Fruit fly (Drosophila melanogaster) whole organism, embryonic: ENCODE results near the gene CG1971.

Experiments
- Aef1 ChIP-seq: fragments of 200-800 bp; sonication (Bioruptor generic); IDR thresholded peaks from 3 replicates; pipeline ENCODE4 v1.3.6; 2022; ENCODE audit warnings: missing biosample characterization, missing genetic modification characterization
- Asciz ChIP-seq: fragments of 200-800 bp; sonication (Bioruptor generic); optimal IDR thresholded peaks from 2 replicates; lab custom pipeline; 2017; ENCODE audit warnings: missing biosample characterization, mild to moderate bottlenecking, missing genetic modification characterization, missing genetic modification reagents
- Atf3 ChIP-seq: fragments of 200-800 bp; sonication (Bioruptor generic); optimal IDR thresholded peaks from 3 replicates; lab custom pipeline; 2016; ENCODE audit warnings: missing biosample characterization, missing genetic modification characterization
- Blimp-1 ChIP-seq: fragments of 200-800 bp; sonication (Bioruptor generic); optimal IDR thresholded peaks from 3 replicates; lab custom pipeline; 2018; ENCODE audit warnings: missing biosample characterization, missing genetic modification characterization, mild to moderate bottlenecking, moderate library complexity, missing genetic modification reagents
- CG10431 ChIP-seq: fragments of 200-800 bp; sonication (Bioruptor generic); optimal IDR thresholded peaks from 3 replicates; lab custom pipeline; 2018; ENCODE audit warnings: missing biosample characterization, mild to moderate bottlenecking, missing genetic modification characterization
- CG11695 ChIP-seq: fragments of 200-800 bp; sonication (Bioruptor generic); IDR thresholded peaks from 3 replicates; pipeline ENCODE4 v1.3.6; 2022; ENCODE audit warnings: missing biosample characterization, missing genetic modification characterization
- CG12155 ChIP-seq: fragments of 200-800 bp; sonication (Bioruptor generic); optimal IDR thresholded peaks from 3 replicates; lab custom pipeline; 2016; ENCODE audit warnings: missing biosample characterization, missing genetic modification characterization
- CG13287 ChIP-seq: fragments of 200-800 bp; sonication (Bioruptor generic); IDR thresholded peaks from 2 replicates; pipeline ENCODE4 v1.3.6; 2022; ENCODE audit warnings: missing biosample characterization, missing genetic modification characterization; ENCODE audit not compliant: partially characterized antibody
- CG14050 ChIP-seq: fragments of 200-800 bp; sonication (Bioruptor generic); IDR thresholded peaks from 3 replicates; pipeline ENCODE4 v1.3.6; 2022; ENCODE audit warnings: missing biosample characterization, missing genetic modification characterization
- CG15011 ChIP-seq: fragments of 200-800 bp; sonication (Bioruptor generic); optimal IDR thresholded peaks from 3 replicates; lab custom pipeline; 2018; ENCODE audit warnings: missing biosample characterization, mild to moderate bottlenecking, missing genetic modification characterization
- CG15514 ChIP-seq: fragments of 200-800 bp; sonication (Bioruptor generic); optimal IDR thresholded peaks from 3 replicates; lab custom pipeline; 2017; ENCODE audit warnings: missing biosample characterization, missing genetic modification characterization, mild to moderate bottlenecking, moderate library complexity, missing genetic modification reagents
- CG1602 ChIP-seq: fragments of 200-800 bp; sonication (Bioruptor generic); optimal IDR thresholded peaks from 3 replicates; lab custom pipeline; 2016; ENCODE audit warnings: missing biosample characterization, missing genetic modification characterization
- CG16779 ChIP-seq: fragments of 200-800 bp; sonication (Bioruptor generic); IDR thresholded peaks from 2 replicates; pipeline ENCODE4 v1.3.6; 2022; ENCODE audit warnings: missing biosample characterization, missing genetic modification characterization
- CG18262 ChIP-seq: fragments of 200-800 bp; optimal IDR thresholded peaks from 3 replicates; lab custom pipeline; 2019; ENCODE audit warnings: missing biosample characterization, mild to moderate bottlenecking, missing genetic modification characterization, moderate library complexity
- CG1832 ChIP-seq: fragments of 200-800 bp; sonication (Bioruptor generic); optimal IDR thresholded peaks from 2 replicates; lab custom pipeline; 2017; ENCODE audit warnings: missing biosample characterization, mild to moderate bottlenecking, missing genetic modification characterization, inconsistent platforms
- CG18599 ChIP-seq: fragments of 200-800 bp; sonication (Bioruptor generic); optimal IDR thresholded peaks from 3 replicates; lab custom pipeline; 2017; ENCODE audit warnings: missing biosample characterization, missing genetic modification characterization, mild to moderate bottlenecking, moderate library complexity, missing genetic modification reagents
- CG4854 ChIP-seq: fragments of 200-800 bp; sonication (Bioruptor generic); optimal IDR thresholded peaks from 2 replicates; lab custom pipeline; 2016; ENCODE audit warnings: missing biosample characterization, missing genetic modification characterization, inconsistent platforms
- CG6791 ChIP-seq: fragments of 200-800 bp; sonication (Bioruptor generic); IDR thresholded peaks from 3 replicates; pipeline ENCODE4 v1.3.6; 2022; ENCODE audit warnings: missing biosample characterization, missing genetic modification characterization; ENCODE audit not compliant: partially characterized antibody
- CG8478 ChIP-seq: fragments of >200 bp; optimal IDR thresholded peaks from 2 replicates; lab custom pipeline; 2018
- CG9437 ChIP-seq: fragments of 200-800 bp; sonication (Bioruptor generic); optimal IDR thresholded peaks from 2 replicates; lab custom pipeline; 2018; ENCODE audit warnings: missing biosample characterization, mild to moderate bottlenecking, missing genetic modification characterization
- CG9817 ChIP-seq: fragments of 200-800 bp; sonication (Bioruptor generic); optimal IDR thresholded peaks from 2 replicates; lab custom pipeline; 2018; ENCODE audit warnings: missing biosample characterization, mild to moderate bottlenecking, missing genetic modification characterization, moderate library complexity
- Fer1 ChIP-seq: fragments of 200-800 bp; sonication (Bioruptor generic); optimal IDR thresholded peaks from 2 replicates; lab custom pipeline; 2017; ENCODE audit warnings: missing biosample characterization, mild to moderate bottlenecking, missing genetic modification characterization
- Fer2 ChIP-seq: fragments of 200-800 bp; sonication (Bioruptor generic); optimal IDR thresholded peaks from 2 replicates; lab custom pipeline; 2018; ENCODE audit warnings: missing biosample characterization, mild to moderate bottlenecking, missing genetic modification characterization, moderate library complexity
- Hand ChIP-seq: fragments of 200-800 bp; sonication (Bioruptor generic); optimal IDR thresholded peaks from 2 replicates; lab custom pipeline; 2017; ENCODE audit warnings: mild to moderate bottlenecking, missing biosample characterization, missing genetic modification reagents, missing genetic modification characterization
- Hr39 ChIP-seq: fragments of >200 bp; optimal IDR thresholded peaks from 2 replicates; lab custom pipeline; 2017
- Jarid2 ChIP-seq: fragments of 200-800 bp; sonication (Bioruptor generic); optimal IDR thresholded peaks from 3 replicates; lab custom pipeline; 2017; ENCODE audit warnings: mild to moderate bottlenecking, missing biosample characterization, missing genetic modification reagents, missing genetic modification characterization
- PHDP ChIP-seq: fragments of 200-800 bp; sonication (Bioruptor generic); optimal IDR thresholded peaks from 3 replicates; lab custom pipeline; 2018; ENCODE audit warnings: missing biosample characterization, mild to moderate bottlenecking, missing genetic modification characterization, moderate library complexity
- Sry-δ ChIP-seq: fragments of 200-800 bp; sonication (Bioruptor generic); optimal IDR thresholded peaks from 2 replicates; lab custom pipeline; 2016; ENCODE audit warnings: missing biosample characterization, missing genetic modification characterization
- Ssrp ChIP-seq: fragments of 200-800 bp; sonication (Bioruptor generic); optimal IDR thresholded peaks from 2 replicates; lab custom pipeline; 2018; ENCODE audit warnings: missing biosample characterization, mild to moderate bottlenecking, missing genetic modification characterization, moderate library complexity
- TFAM ChIP-seq: fragments of 200-800 bp; sonication (Bioruptor generic); optimal IDR thresholded peaks from 2 replicates; lab custom pipeline; 2017; ENCODE audit warnings: missing biosample characterization, missing genetic modification characterization, inconsistent platforms
- YL-1 ChIP-seq: fragments of 200-800 bp; sonication (Bioruptor generic); optimal IDR thresholded peaks from 3 replicates; lab custom pipeline; 2017; ENCODE audit warnings: missing biosample characterization, mild to moderate bottlenecking, missing genetic modification characterization
- bigmax ChIP-seq: fragments of 200-800 bp; sonication (Bioruptor generic); optimal IDR thresholded peaks from 2 replicates; lab custom pipeline; 2018; ENCODE audit warnings: missing biosample characterization, mild to moderate bottlenecking, missing genetic modification characterization
- cad ChIP-seq: fragments of >200 bp; optimal IDR thresholded peaks from 2 replicates; lab custom pipeline; 2017; ENCODE audit warnings: missing biosample characterization, missing genetic modification characterization
- chinmo ChIP-seq: fragments of 200-800 bp; sonication (Bioruptor generic); IDR thresholded peaks from 4 replicates; pipeline ENCODE4 v1.3.6; 2022; ENCODE audit warnings: missing biosample characterization, missing genetic modification characterization; ENCODE audit not compliant: partially characterized antibody
- croc ChIP-seq: fragments of 200-800 bp; sonication (Bioruptor generic); conservative IDR thresholded peaks from 3 replicates; pipeline ENCODE4 v1.3.6; 2022; ENCODE audit warnings: missing biosample characterization, missing genetic modification characterization
- en ChIP-seq: fragments of 200-800 bp; sonication (Bioruptor generic); optimal IDR thresholded peaks from 2 replicates; lab custom pipeline; 2016; ENCODE audit warnings: missing biosample characterization, missing genetic modification characterization
- eve ChIP-seq, 2 experiments: fragments of >200 bp; optimal IDR thresholded peaks; 2 replicates each; lab custom pipeline; 2017; ENCODE audit warnings: missing biosample characterization in 2 of 2, missing genetic modification characterization in 2 of 2
- grau ChIP-seq: fragments of 200-800 bp; optimal IDR thresholded peaks from 3 replicates; lab custom pipeline; 2019; ENCODE audit warnings: missing biosample characterization, mild to moderate bottlenecking, missing genetic modification characterization, moderate library complexity
- gsb-n ChIP-seq: fragments of 200-800 bp; sonication (Bioruptor generic); optimal IDR thresholded peaks from 3 replicates; lab custom pipeline; 2018; ENCODE audit warnings: missing biosample characterization, mild to moderate bottlenecking, missing genetic modification characterization
- gt ChIP-seq: fragments of 200-800 bp; sonication (Bioruptor generic); IDR thresholded peaks from 2 replicates; pipeline ENCODE4 v1.3.6; 2022; ENCODE audit warnings: missing biosample characterization, missing genetic modification characterization
- kni ChIP-seq: fragments of 200-800 bp; sonication (Bioruptor generic); optimal IDR thresholded peaks from 3 replicates; lab custom pipeline; 2017; ENCODE audit warnings: mild to moderate bottlenecking, missing biosample characterization, missing genetic modification reagents, missing genetic modification characterization
- mam ChIP-seq: fragments of 200-800 bp; sonication (Bioruptor generic); optimal IDR thresholded peaks from 3 replicates; lab custom pipeline; 2016; ENCODE audit warnings: missing biosample characterization, missing genetic modification characterization
- mirr ChIP-seq: fragments of 200-800 bp; sonication (Bioruptor generic); optimal IDR thresholded peaks from 3 replicates; lab custom pipeline; 2018; ENCODE audit warnings: missing biosample characterization, mild to moderate bottlenecking, missing genetic modification characterization
- nau ChIP-seq: fragments of 200-800 bp; sonication (Bioruptor generic); optimal IDR thresholded peaks from 3 replicates; lab custom pipeline; 2017; ENCODE audit warnings: missing biosample characterization, mild to moderate bottlenecking, missing genetic modification characterization, missing genetic modification reagents
- p53 ChIP-seq: fragments of 200-800 bp; sonication (Bioruptor generic); optimal IDR thresholded peaks from 2 replicates; lab custom pipeline; 2016; ENCODE audit warnings: missing biosample characterization, missing genetic modification characterization
- peb ChIP-seq: fragments of 200-800 bp; sonication (Bioruptor generic); IDR thresholded peaks from 2 replicates; pipeline ENCODE4 v1.3.6; 2022; ENCODE audit warnings: missing biosample characterization, missing genetic modification characterization
- so ChIP-seq: fragments of 200-800 bp; sonication (Bioruptor generic); IDR thresholded peaks from 3 replicates; pipeline ENCODE4 v1.3.6; 2022; ENCODE audit warnings: missing biosample characterization, missing genetic modification characterization
- stc ChIP-seq: fragments of 200-800 bp; sonication (Bioruptor generic); IDR thresholded peaks from 2 replicates; pipeline ENCODE4 v1.3.6; 2022; ENCODE audit warnings: missing biosample characterization, missing genetic modification characterization
- stwl ChIP-seq: fragments of 200-800 bp; sonication (Bioruptor generic); optimal IDR thresholded peaks from 3 replicates; lab custom pipeline; 2018; ENCODE audit warnings: missing biosample characterization, mild to moderate bottlenecking, missing genetic modification characterization, moderate library complexity
- tio ChIP-seq: fragments of 200-800 bp; sonication (Bioruptor generic); optimal IDR thresholded peaks from 2 replicates; lab custom pipeline; 2017; ENCODE audit warnings: missing biosample characterization, missing genetic modification characterization, inconsistent platforms
- usp ChIP-seq: fragments of >200 bp; optimal IDR thresholded peaks from 2 replicates; lab custom pipeline; 2017; ENCODE audit warnings: missing biosample characterization, missing genetic modification characterization

CG1971 gene

dm6 chr3R:31810073-31810530, 4.8 kb downstream of the CG1971 start, which contains the start of gene Rift (continued):
- TF ChIP-seq Aef1 (GFP tag; lab: Robert Waterston, UW) (peak; percentile 43; the same call in 2 of the 3 replicates), nau (GFP tag; lab: Kevin White, UChicago) (peak; percentile 21), CG15514 (GFP tag; lab: Kevin White, UChicago) (peak; percentile 32), Ssrp (tag; lab: Kevin White, UChicago) (peak; percentile 15), stwl (tag; lab: Kevin White, UChicago) (peak; percentile 16), CG1602 (GFP tag; lab: Kevin White, UChicago) (no peak), CG9817 (peak; percentile 28), CG14050 (GFP tag; lab: Robert Waterston, UW) (peak; percentile 30; the same call in 1 of the 3 replicates), CG18262 (peak; percentile 24), CG9437 (GFP tag; lab: Kevin White, UChicago) (no peak), CG10431 (GFP tag; lab: Kevin White, UChicago) (peak; percentile 20), Jarid2 (GFP tag; lab: Kevin White, UChicago) (no peak), CG15011 (GFP tag; lab: Kevin White, UChicago) (no peak), cad (GFP tag; lab: Kevin White, UChicago) (no peak), tio (no peak), usp (GFP tag; lab: Kevin White, UChicago) (no peak), Fer2 (tag; lab: Kevin White, UChicago) (no peak), CG18599 (GFP tag; lab: Kevin White, UChicago) (peak; percentile 55), peb (no peak), bigmax (no peak), CG11695 (GFP tag; lab: Robert Waterston, UW) (peak; percentile 59; the same call in 2 of the 3 replicates), CG4854 (GFP tag; lab: Kevin White, UChicago) (no peak), Hand (no peak), kni (GFP tag; lab: Kevin White, UChicago) (peak; percentile 41), Asciz (peak; percentile 41), eve (GFP tag; optimal IDR thresholded peaks at IDR 0.05; lab: Kevin White, UChicago) (no peak), croc (no peak), mirr (GFP tag; lab: Kevin White, UChicago) (peak; percentile 26), PHDP (tag; lab: Kevin White, UChicago) (no peak), YL-1 (GFP tag; lab: Kevin White, UChicago) (peak; percentile 69), p53 (GFP tag; lab: Kevin White, UChicago) (no peak), gsb-n (peak; percentile 1), CG12155 (GFP tag; lab: Kevin White, UChicago) (no peak), CG13287 (GFP tag; lab: Robert Waterston, UW) (peak; percentile 50; the same call in 1 of the 2 replicates), mam (GFP tag; lab: Kevin White, UChicago) (no peak), grau (tag; lab: Kevin White, UChicago) (peak; percentile 50), CG8478 (lab: Kevin White, UChicago) (no peak), Hr39 (lab: Kevin White, UChicago) (no peak), CG1832 (GFP tag; lab: Kevin White, UChicago) (no peak), Fer1 (GFP tag; lab: Kevin White, UChicago) (peak; percentile 64), Atf3 (GFP tag; lab: Kevin White, UChicago) (no peak), Blimp-1 (GFP tag; lab: Kevin White, UChicago) (peak; percentile 40), chinmo (GFP tag; lab: Robert Waterston, UW) (peak; percentile 60; the same call in 1 of the 4 replicates), CG16779 (GFP tag; lab: Robert Waterston, UW) (peak; percentile 67; the same call in 1 of the 2 replicates), so (0 out of 3 replicates have a peak, but pooled peaks have one; percentile 36), gt (peak; percentile 19; the same call in 1 of the 2 replicates), TFAM (GFP tag; lab: Kevin White, UChicago) (no peak), en (GFP tag; lab: Kevin White, UChicago) (no peak), CG6791 (no peak), stc (GFP tag; lab: Robert Waterston, UW) (0 out of 2 replicates have a peak, but pooled peaks have one; percentile 40), Sry-δ (GFP tag; lab: Kevin White, UChicago) (no peak)
